Fruit fly (Drosophila melanogaster): ENCODE results near the gene CG6980.

The CG6980 gene

dm6 chr3R:24829887-24830351 lies 22.5 kb downstream of the CG6980 start, which contains the start of the genes Kaz and CG43273 (continued):
- TF ChIP-seq CG6854 (GFP tag; optimal IDR thresholded peaks at IDR 0.05) (peak; percentile 11), CG10209 (GFP tag; optimal IDR thresholded peaks at IDR 0.05) (peak; percentile 37), sob (GFP tag; IDR thresholded peaks at IDR 0.05) (peak; percentile 59), CG4617 (GFP tag; optimal IDR thresholded peaks at IDR 0.05; ENCODE audit: borderline replicate concordance) (peak; percentile 57), pum (GFP tag; optimal IDR thresholded peaks at IDR 0.05) (peak; percentile 0), CG2712 (tag; optimal IDR thresholded peaks at IDR 0.05) (peak; percentile 70), BEAF-32 (GFP tag; optimal IDR thresholded peaks at IDR 0.05) (peak; percentile 27), Sry-β (GFP tag; optimal IDR thresholded peaks at IDR 0.05) (peak; percentile 100), fd96Cb (tag; optimal IDR thresholded peaks at IDR 0.05) (peak; percentile 34), lilli (GFP tag; optimal IDR thresholded peaks at IDR 0.05) (peak; percentile 73), prd (optimal IDR thresholded peaks at IDR 0.05) (no peak), prd (GFP tag; IDR thresholded peaks at IDR 0.05) (peak; percentile 64; the same call in 2 of the 3 replicates), CG12659 (GFP tag; optimal IDR thresholded peaks at IDR 0.05) (peak; percentile 68), Chrac-16 (GFP tag; optimal IDR thresholded peaks at IDR 0.05) (peak; percentile 59), Hr51 (GFP tag; optimal IDR thresholded peaks at IDR 0.05) (peak in 1 of 2 experiments; percentile 13), row (GFP tag; IDR thresholded peaks at IDR 0.05) (peak; percentile 94), CG8388 (GFP tag; optimal IDR thresholded peaks at IDR 0.05) (no peak), H15 (GFP tag; IDR thresholded peaks at IDR 0.05) (no peak), scrt (GFP tag; optimal IDR thresholded peaks at IDR 0.05) (peak; percentile 42), lola (GFP tag; optimal IDR thresholded peaks at IDR 0.05) (peak in 1 of 3 experiments; percentile 65), Xrp1 (GFP tag; IDR thresholded peaks at IDR 0.05) (peak; percentile 40; the same call in 1 of the 2 replicates), btn (GFP tag; optimal IDR thresholded peaks at IDR 0.05) (no peak), fd3F (GFP tag; optimal IDR thresholded peaks at IDR 0.05) (peak; percentile 33), CG13775 (GFP tag; optimal IDR thresholded peaks at IDR 0.05) (peak; percentile 66), sna (GFP tag; IDR thresholded peaks at IDR 0.05; ENCODE audit: partially characterized antibody) (0 out of 2 replicates have a peak, but pooled peaks have one; percentile 11), bcd (GFP tag; optimal IDR thresholded peaks at IDR 0.05) (peak; percentile 67), CG10366 (GFP tag; IDR thresholded peaks at IDR 0.05) (peak; percentile 49; the same call in 1 of the 2 replicates), GATAe (GFP tag; conservative IDR thresholded peaks at IDR 0.05) (no peak), Ada2b (GFP tag; IDR thresholded peaks at IDR 0.05) (no peak), CG9215 (GFP tag; IDR thresholded peaks at IDR 0.05) (peak; percentile 50), Hsf (GFP tag; optimal IDR thresholded peaks at IDR 0.05) (peak; percentile 42), CG33557 (GFP tag; optimal IDR thresholded peaks at IDR 0.05) (peak; percentile 55), YL-1 (GFP tag; optimal IDR thresholded peaks at IDR 0.05) (peak; percentile 69), Xbp1 (GFP tag; optimal IDR thresholded peaks at IDR 0.05) (peak; percentile 75), crp (GFP tag; optimal IDR thresholded peaks at IDR 0.05) (peak; percentile 34 to 89), Med (GFP tag) (peak; percentile 81), ind (GFP tag; optimal IDR thresholded peaks at IDR 0.05) (peak; percentile 56), Max (GFP tag; optimal IDR thresholded peaks at IDR 0.05) (peak; percentile 56), slou (GFP tag; optimal IDR thresholded peaks at IDR 0.05) (peak; percentile 35), dpn (GFP tag; optimal IDR thresholded peaks at IDR 0.05) (peak in 1 of 2 experiments; percentile 68), cg (GFP tag; optimal IDR thresholded peaks at IDR 0.05) (no peak), pnt (GFP tag; optimal IDR thresholded peaks at IDR 0.05) (peak; percentile 3), oc (tag; optimal IDR thresholded peaks at IDR 0.05) (peak; percentile 76), Ssrp (tag; optimal IDR thresholded peaks at IDR 0.05) (peak; percentile 66), dysf (GFP tag; IDR thresholded peaks at IDR 0.05) (peak; percentile 56; the same call in 1 of the 3 replicates), pzg (GFP tag; optimal IDR thresholded peaks at IDR 0.05) (peak; percentile 35), klu (GFP tag; IDR thresholded peaks at IDR 0.05) (peak; percentile 30; the same call in 1 of the 2 replicates), unc-4 (GFP tag; IDR thresholded peaks at IDR 0.05; ENCODE audit: partially characterized antibody) (no peak), CG9609 (GFP tag; optimal IDR thresholded peaks at IDR 0.05) (no peak)

Measured in whole organism, embryonic.